Worm (Caenorhabditis elegans): Measurements from ENCODE around the gene ten-1.

ten-1 gene

ce11 chrIII:6820343-6820985 lies at the start of gene ten-1:
Gene ten-1 (plus strand): TSS chrIII:6820935.
- TF ChIP-seq unc-120 (tag; optimal IDR thresholded peaks at IDR 0.05; ENCODE audit: poor library complexity, severe bottlenecking) (peak; percentile 4), hlh-1 (tag; optimal IDR thresholded peaks at IDR 0.05) (peak; percentile 91), nhr-2 (tag; optimal IDR thresholded peaks at IDR 0.05) (no peak), unc-62 (GFP tag; optimal IDR thresholded peaks at IDR 0.05) (peak; percentile 75), mab-5 (tag; optimal IDR thresholded peaks at IDR 0.05) (no peak)

DNA sequence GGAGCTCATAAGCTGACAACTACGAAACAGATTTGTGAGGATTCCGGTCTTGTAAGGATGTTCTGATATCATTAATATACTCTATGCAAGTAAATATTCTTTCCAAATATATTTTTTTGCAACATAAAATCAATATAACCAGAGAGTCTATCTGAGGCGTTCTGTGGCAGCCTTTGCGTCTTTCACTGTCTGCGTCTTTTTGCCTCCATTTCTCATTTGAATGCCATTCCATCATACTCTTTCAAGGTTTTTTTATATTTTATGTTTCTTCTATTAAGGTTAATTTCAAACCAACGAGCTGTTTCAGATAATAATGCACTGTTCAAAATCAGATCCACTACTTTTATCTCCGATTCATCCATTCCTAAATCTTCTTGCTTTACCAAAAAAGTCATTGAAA lies 25.4 kb upstream of the ten-1 start, which contains the start of gene R05H11.1:
R05H11.1 (plus strand) TSS at position 301 of the 400 bp plus-strand sequence.
- TF ChIP-seq lin-32 (GFP tag; optimal IDR thresholded peaks at IDR 0.05), result no peak
- TF ChIP-seq tbx-8 (GFP tag; optimal IDR thresholded peaks at IDR 0.05), result no peak

DNA sequence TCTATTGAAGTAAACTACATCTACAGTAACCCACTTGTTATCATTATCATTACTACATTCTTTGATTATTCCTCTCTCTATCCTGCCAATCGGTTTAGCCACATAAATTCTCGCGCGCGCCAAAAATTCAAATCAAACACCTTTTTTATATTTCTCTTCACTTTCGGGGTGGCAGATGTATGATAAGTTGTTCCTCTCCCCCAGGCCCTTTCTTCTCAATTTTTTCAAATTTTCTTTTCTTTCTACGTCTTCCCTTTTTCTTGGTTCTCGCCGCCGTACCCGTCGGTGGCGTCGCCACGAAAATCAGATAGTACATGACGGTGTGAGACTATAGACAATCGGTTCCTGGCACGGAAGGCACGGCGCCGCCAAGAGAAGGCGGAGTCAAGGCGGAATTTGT lies 22.8 kb upstream of the ten-1 start, which contains the start of gene R05H11.2:
R05H11.2 (plus strand) TSS at position 333 of the 400 bp plus-strand sequence.
- TF ChIP-seq drap-1 (GFP tag; optimal IDR thresholded peaks at IDR 0.05) (no peak), ztf-11 (tag; optimal IDR thresholded peaks at IDR 0.05) (no peak), snpc-4 (tag; optimal IDR thresholded peaks at IDR 0.05) (no peak), tbx-8 (GFP tag; optimal IDR thresholded peaks at IDR 0.05) (no peak), lsy-2 (tag; optimal IDR thresholded peaks at IDR 0.05) (no peak), cnd-1 (tag; optimal IDR thresholded peaks at IDR 0.05) (no peak), nhr-12 (tag; optimal IDR thresholded peaks at IDR 0.05) (no peak), unc-39 (tag; optimal IDR thresholded peaks at IDR 0.05) (no peak), blmp-1 (tag; optimal IDR thresholded peaks at IDR 0.05) (no peak), mls-2 (tag; optimal IDR thresholded peaks at IDR 0.05) (no peak), unc-62 (GFP tag; optimal IDR thresholded peaks at IDR 0.05) (no peak), nhr-237 (tag; optimal IDR thresholded peaks at IDR 0.05) (no peak), nhr-76 (tag; optimal IDR thresholded peaks at IDR 0.05) (no peak), ham-2 (GFP tag; optimal IDR thresholded peaks at IDR 0.05) (no peak), sptf-1 (tag; optimal IDR thresholded peaks at IDR 0.05) (no peak), M03D4.4 (tag; optimal IDR thresholded peaks at IDR 0.05) (no peak), mep-1 (tag; optimal IDR thresholded peaks at IDR 0.05) (no peak), lin-32 (GFP tag; optimal IDR thresholded peaks at IDR 0.05) (no peak), sem-2 (GFP tag; optimal IDR thresholded peaks at IDR 0.05) (no peak)

DNA sequence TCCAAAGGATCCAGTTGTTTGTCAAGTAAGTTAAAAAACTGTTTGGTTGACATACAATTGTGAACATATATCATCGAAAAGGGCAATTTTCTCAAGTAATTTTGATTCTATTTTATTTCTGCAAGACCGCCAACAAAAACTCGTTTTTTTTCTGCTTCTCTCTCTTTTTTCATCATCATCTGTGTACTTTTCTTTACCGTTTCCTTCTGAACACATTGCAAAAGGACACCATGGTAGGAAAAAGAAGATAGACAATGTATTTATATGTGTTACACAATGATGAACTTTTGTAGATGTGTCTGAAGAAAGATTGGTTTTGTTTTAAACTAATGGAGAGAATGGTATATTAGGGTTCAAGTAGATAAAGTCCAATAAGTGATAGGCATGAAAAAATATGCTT lies 21.8 kb upstream of the ten-1 start:
- TF ChIP-seq pha-4 (tag; optimal IDR thresholded peaks at IDR 0.05) (no peak), drap-1 (GFP tag; optimal IDR thresholded peaks at IDR 0.05) (no peak), bed-3 (GFP tag; optimal IDR thresholded peaks at IDR 0.05) (no peak), ceh-83 (GFP tag; optimal IDR thresholded peaks at IDR 0.05) (no peak), unc-39 (tag; optimal IDR thresholded peaks at IDR 0.05) (no peak), ces-1 (GFP tag; optimal IDR thresholded peaks at IDR 0.05) (no peak), unc-120 (tag; optimal IDR thresholded peaks at IDR 0.05; ENCODE audit: poor library complexity, severe bottlenecking) (no peak), mls-2 (tag; optimal IDR thresholded peaks at IDR 0.05) (no peak), sem-2 (GFP tag; optimal IDR thresholded peaks at IDR 0.05) (no peak)

- TF ChIP-seq nhr-237 (tag; optimal IDR thresholded peaks at IDR 0.05) (no peak), ham-2 (GFP tag; optimal IDR thresholded peaks at IDR 0.05) (no peak), bed-3 (GFP tag; optimal IDR thresholded peaks at IDR 0.05) (no peak), pha-4 (tag; optimal IDR thresholded peaks at IDR 0.05) (no peak), unc-62 (GFP tag; optimal IDR thresholded peaks at IDR 0.05) (no peak), ceh-39 (tag; optimal IDR thresholded peaks at IDR 0.05) (no peak), nhr-2 (tag; optimal IDR thresholded peaks at IDR 0.05) (no peak)
These were observed 21.1 kb upstream of the ten-1 start for ce11 chrIII:6799664-6800063.

- TF ChIP-seq elt-1 (tag; optimal IDR thresholded peaks at IDR 0.05; ENCODE audit: borderline replicate concordance, insufficient read depth) (no peak), drap-1 (GFP tag; optimal IDR thresholded peaks at IDR 0.05) (no peak), nhr-12 (tag; optimal IDR thresholded peaks at IDR 0.05) (no peak), flh-1 (GFP tag; optimal IDR thresholded peaks at IDR 0.05) (no peak), nhr-28 (tag; optimal IDR thresholded peaks at IDR 0.05) (no peak), cnd-1 (tag; optimal IDR thresholded peaks at IDR 0.05) (no peak), ces-1 (GFP tag; optimal IDR thresholded peaks at IDR 0.05) (no peak), ztf-11 (tag; optimal IDR thresholded peaks at IDR 0.05) (no peak), mls-2 (tag; optimal IDR thresholded peaks at IDR 0.05) (no peak), pha-4 (tag; optimal IDR thresholded peaks at IDR 0.05) (no peak), unc-62 (GFP tag; optimal IDR thresholded peaks at IDR 0.05) (no peak), elt-3 (tag; optimal IDR thresholded peaks at IDR 0.05) (no peak), hlh-1 (tag; optimal IDR thresholded peaks at IDR 0.05) (no peak), lsy-2 (tag; optimal IDR thresholded peaks at IDR 0.05) (no peak), blmp-1 (tag; optimal IDR thresholded peaks at IDR 0.05) (no peak), ceh-39 (tag; optimal IDR thresholded peaks at IDR 0.05) (no peak), zip-8 (tag; optimal IDR thresholded peaks at IDR 0.05) (no peak), lin-13 (tag; optimal IDR thresholded peaks at IDR 0.05) (no peak), ceh-43 (GFP tag; optimal IDR thresholded peaks at IDR 0.05) (no peak), lin-32 (GFP tag; optimal IDR thresholded peaks at IDR 0.05) (no peak)
These were observed 18.2 kb upstream of the ten-1 start, which contains the start of gene lim-8 for ce11 chrIII:6802488-6802887. Gene lim-8 (plus strand): TSS chrIII:6802788.
